Fruit fly (Drosophila melanogaster) whole organism, larva: Measurements from ENCODE around the gene CG13403.

ENCODE experiments used
- noc ChIP-seq: fragments of 200-800 bp; sonication (Bioruptor generic); optimal IDR thresholded peaks from 3 replicates; lab custom pipeline; 2019; ENCODE audit warnings: missing biosample characterization, mild to moderate bottlenecking, missing genetic modification characterization, moderate library complexity

CG13403 gene

DNA sequence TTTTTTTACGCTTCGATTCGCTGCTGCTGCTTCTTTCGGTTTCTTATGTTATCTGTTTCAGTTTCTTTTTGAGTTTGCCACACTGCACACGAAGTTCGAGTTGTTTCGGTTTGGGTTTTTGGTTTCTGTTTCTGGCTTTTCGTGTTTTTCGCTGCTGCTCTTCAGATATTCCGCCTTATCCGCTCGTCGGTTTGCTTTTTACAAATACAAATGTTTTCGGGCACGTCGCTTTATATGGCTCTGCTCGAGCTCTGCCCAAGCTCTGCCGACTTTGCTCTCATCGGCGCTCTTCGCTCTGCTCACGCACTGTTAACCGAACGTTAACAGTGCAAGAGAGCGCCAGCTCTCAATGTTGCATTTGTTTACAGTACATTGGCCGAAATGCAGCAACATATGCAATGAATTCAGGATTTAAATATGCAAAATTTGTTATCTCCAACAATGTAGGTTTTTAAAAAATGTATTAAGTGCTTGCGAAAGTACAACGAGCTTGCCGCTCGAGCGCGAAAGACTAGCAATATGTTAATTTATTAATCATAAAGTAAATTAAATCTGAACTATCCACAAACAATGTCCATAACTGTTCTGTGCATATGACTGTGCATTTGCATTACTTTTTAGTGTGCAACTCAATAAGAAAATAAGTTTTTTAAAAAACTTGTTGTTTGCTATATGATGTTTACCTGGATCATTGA lies 19.6 kb upstream of the CG13403 start:
- no peak for TF ChIP-seq noc (tag; lab: Kevin White, UChicago)

DNA sequence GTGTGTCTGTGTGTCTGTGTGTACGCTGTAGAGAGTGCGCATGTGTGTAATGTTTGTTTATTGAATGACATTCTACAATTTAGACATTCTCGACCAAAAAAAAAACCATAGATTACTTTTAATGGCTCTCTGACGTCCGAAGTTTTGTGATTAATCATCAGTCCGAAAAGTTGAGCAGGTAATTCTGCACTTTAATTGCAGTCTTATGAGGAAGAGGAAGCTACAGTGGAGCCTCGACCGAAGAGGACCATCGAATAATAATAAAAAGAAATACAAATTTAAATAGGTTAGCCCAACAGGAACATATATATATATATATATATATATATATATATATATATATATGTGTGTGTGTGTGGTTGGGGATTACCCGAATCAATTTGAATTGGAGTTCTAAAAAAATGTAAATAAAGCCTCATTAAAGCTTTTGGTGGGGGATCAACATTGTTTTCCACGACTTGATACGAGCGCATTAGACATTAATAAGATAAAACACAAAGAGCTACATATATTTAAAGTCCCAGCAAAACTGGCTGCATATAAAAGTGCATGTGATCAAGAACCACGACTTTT lies 17.5 kb upstream of the CG13403 start:
- peak; percentile 7 for TF ChIP-seq noc (tag; lab: Kevin White, UChicago)

DNA sequence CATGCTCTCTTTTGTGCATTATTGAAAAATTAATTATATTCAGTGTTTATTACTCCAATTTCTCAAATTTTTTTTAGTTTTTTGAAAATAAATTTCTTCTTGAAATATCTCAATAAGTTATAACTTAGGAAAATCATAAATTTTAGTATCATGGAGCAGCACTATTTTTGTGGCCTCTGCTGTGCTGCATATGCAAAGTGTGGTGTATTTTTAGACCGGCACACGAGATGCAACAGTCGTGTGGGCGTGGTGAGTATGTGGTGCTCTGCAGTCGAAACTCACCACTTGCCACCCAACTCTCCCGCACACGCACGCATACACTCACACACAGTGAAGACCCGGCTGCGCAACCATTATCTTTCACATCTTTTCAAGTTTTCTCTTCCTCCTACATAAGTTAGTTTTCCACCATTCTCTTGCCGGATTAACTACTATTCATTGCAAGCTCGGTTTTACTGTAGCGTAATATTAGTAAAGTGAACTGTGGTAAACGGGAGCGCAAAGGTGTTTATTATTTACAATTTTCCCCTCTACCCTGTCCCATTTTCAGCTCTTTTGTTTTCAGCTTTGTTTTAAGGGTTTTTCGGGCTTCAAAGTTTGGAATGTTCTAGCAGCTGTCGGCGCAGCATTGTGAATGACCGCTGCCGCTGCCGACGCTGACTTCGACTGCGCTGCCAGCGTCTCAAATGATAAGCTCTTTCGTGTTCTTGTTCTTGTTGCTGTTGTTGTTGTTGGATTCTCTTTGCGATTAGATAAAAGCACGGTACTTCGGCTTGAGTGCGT lies 16.8 kb upstream of the CG13403 start:
- TF ChIP-seq noc (tag; lab: Kevin White, UChicago): no peak

DNA sequence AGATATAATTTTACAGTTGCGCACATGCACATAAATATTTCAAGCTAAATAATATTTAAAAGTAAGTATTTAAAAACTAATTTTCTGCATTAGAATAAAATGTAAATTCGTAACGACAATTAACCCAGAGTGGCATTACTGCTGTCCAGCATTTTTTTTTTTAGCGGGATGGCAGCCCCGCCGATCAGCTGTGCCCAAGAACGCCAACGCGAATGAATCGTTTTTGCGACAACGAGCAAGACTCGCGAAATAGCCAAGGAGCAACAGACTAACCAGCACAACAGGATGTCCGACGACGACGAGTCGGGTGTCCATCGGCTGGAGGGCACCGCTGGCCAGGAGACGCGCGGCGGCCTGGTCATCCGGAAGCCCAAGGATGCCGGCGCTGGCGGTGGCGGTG lies 9.4 kb upstream of the CG13403 start, which contains the start of gene Prp16:
Prp16 (plus strand) TSS at position 185 of the 400 bp plus-strand sequence.
- no peak for TF ChIP-seq noc (tag; lab: Kevin White, UChicago)

DNA sequence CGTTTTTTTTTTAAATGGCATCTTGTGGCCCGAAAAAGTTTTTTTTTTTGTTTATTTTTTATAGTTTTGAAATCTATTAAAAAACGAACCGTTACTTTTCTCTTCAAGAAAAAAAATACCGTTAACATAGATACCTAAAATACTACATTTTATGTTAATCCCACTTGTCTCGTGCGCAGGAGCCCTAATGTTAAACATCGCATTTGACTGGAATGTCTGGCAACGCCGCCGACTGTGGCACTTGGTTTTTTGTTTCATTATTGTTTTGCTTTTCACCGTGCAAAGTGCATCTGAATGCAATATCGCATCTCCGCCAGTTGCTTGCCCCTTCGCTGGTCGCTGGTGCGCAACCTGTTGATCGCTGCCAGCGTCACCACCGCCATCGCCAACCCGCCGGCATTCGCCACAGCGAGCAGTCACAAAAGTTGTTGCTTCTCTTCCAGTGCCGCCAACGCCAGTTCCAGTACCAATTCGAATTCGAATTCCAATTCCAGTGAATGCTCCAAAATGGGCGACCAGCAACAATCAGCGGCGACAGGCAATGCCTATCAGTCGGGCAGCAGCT lies 8.2 kb upstream of the CG13403 start, which contains the start of gene CG11590:
CG11590 (plus strand) TSS at position 212 of the 565 bp plus-strand sequence.
- TF ChIP-seq noc (tag; lab: Kevin White, UChicago): no peak

dm6 chrX:14193013-14193412 lies 1.2 kb upstream of the CG13403 start, which contains the start of gene yl:
yl (plus strand) TSS chrX:14193214.
- no peak for TF ChIP-seq noc (tag; lab: Kevin White, UChicago)

DNA sequence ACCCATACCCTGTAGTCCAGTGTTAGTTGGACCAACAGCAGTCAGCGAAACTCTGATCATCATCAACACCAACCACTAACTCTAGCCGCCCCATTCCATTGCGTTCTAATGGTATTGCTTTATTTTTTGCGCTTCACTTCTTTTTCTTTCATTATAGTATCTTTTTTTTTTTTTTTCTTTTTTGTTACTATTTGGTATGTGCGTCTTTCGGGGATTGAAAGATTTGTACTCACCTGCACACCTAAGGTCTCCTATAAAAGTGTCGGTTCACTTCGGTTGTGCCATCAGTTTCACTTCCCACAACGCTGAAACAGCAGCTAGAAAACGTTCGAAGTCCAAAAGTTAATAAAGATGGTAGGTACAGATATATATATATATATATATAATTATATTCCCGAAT lies 2.6 kb downstream of the CG13403 start, which contains the start of gene CG11585:
CG11585 (plus strand) TSS at position 301 of the 400 bp plus-strand sequence.
- TF ChIP-seq noc (tag; lab: Kevin White, UChicago): no peak

dm6 chrX:14186953-14187352 lies 4.9 kb downstream of the CG13403 start, which contains the start of gene CG12481:
CG12481 (plus strand) TSS chrX:14187253.
- no peak for TF ChIP-seq noc (tag; lab: Kevin White, UChicago)

- TF ChIP-seq noc (tag; lab: Kevin White, UChicago): no peak
Measured at dm6 chrX:14184062-14184611, 7.7 kb downstream of the CG13403 start, which contains the start of gene CG32603. CG32603 (plus strand) TSS chrX:14184561.

- TF ChIP-seq noc (tag; lab: Kevin White, UChicago): no peak
Measured at dm6 chrX:14180728-14181127, 11.1 kb downstream of the CG13403 start, which contains the start of gene CG11584. CG11584 (plus strand) TSS chrX:14181028.

dm6 chrX:14176623-14177022 lies 15.2 kb downstream of the CG13403 start, which contains the start of gene CG11581:
CG11581 (plus strand) TSS chrX:14176923.
- TF ChIP-seq noc (tag; lab: Kevin White, UChicago): peak; percentile 3

DNA sequence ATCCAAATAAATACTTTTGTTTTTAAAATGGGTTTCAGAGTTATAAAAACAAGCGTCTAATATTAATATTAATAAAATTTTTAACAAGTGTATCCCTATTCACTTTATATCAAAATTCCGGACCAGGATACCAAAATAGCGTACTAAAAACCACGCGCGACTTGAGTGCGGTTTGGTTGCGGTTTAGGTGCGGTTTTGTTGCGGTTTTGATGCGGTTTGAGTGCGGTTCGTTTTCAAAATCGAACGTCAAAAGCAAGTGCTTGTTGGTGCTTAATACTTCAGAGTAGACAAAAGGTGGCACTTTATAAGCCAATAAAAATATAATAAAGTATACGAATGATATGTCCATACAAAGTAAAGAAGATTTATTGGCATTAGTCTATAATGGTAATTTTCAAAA lies 16.2 kb downstream of the CG13403 start:
- TF ChIP-seq noc (tag; lab: Kevin White, UChicago): no peak

- TF ChIP-seq noc (tag; lab: Kevin White, UChicago): no peak
Measured at dm6 chrX:14174456-14174855, 17.4 kb downstream of the CG13403 start, which contains the start of gene CG1368. CG1368 (plus strand) TSS chrX:14174756.

- no peak for TF ChIP-seq noc (tag; lab: Kevin White, UChicago)
Measured at dm6 chrX:14173654-14174053, 18.2 kb downstream of the CG13403 start.

DNA sequence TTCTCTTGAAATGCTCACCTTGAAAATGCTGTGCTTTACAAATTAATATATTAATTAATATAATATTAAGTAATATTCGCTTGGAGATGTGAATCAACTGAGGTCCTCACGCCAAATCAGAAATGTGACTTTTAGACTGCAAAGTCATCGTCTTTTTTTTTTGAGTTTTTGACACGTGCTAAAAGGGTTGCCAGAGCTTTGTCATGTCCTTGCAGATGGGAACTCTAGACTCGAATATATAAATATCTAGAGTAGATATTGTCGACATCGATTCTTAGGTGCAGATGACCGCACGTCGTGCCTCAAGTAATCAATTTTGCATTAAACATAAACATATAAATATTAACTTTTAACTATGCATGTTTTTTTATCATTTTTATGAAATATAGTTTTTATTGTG lies 19.3 kb downstream of the CG13403 start, which contains the start of gene betaNACtes1:
betaNACtes1 (minus strand) TSS at position 101 of the 400 bp plus-strand sequence.
- no peak for TF ChIP-seq noc (tag; lab: Kevin White, UChicago)
